Fruit fly (Drosophila melanogaster): ENCODE data around the gene Acp62F.
A peak's percentile ranks its signal among the peaks of the same experiment; 100 is the strongest.

Gene Acp62F

DNA sequence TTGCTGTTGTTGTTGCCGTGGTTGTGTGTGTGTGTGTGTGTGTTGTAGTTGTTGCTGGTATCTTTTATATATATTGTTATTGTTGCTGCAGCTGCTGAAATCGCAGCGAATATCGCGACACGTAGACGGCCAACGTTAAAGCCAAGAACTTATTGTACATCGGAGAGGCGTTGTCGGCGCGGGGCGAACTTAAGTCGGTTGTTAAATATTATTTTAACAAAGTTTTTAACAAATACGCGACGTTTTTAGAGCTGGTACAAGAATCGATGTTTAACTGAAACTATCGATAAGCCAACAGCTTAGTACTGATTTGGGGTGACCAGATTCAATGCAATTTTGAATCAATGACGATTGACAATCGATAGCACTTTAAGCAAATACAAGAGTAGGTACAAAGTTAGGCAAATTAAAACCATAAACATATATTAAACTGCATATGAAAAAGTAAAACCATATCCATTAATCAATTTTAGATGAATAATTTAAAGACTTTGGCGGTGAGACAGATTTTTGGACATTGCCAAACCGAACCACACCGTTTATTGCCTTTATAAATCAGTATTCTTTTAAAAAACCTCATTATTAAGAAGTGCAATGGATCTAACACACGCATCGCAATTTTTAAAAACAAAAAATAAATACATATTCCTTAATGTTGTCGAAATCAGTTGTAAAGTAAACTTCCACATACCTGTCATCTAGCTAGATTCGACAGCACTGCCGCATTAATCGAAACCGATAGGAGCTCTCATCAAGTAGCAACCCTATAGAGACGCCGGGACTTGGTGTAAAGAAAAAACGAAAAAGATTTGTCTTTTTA is 26.9 kb downstream of the Acp62F start, which contains the start of the genes Mrtf and Non2 (continued):
- TF ChIP-seq CG7368 (GFP tag; optimal IDR thresholded peaks at IDR 0.05) (peak; percentile 10), CG10669 (GFP tag; optimal IDR thresholded peaks at IDR 0.05) (peak; percentile 20), salr (GFP tag; optimal IDR thresholded peaks at IDR 0.05) (peak in 1 of 2 experiments; percentile 57), CG34406 (GFP tag; optimal IDR thresholded peaks at IDR 0.05) (peak; percentile 42), Eip93F (GFP tag; optimal IDR thresholded peaks at IDR 0.05) (no peak), fkh (GFP tag; optimal IDR thresholded peaks at IDR 0.05) (peak; percentile 77), Eip75B (GFP tag; optimal IDR thresholded peaks at IDR 0.05) (peak; percentile 57), CG15336 (GFP tag; IDR thresholded peaks at IDR 0.05) (no peak), dsx (GFP tag; optimal IDR thresholded peaks at IDR 0.05; ENCODE audit: poor library complexity, severe bottlenecking) (no peak), CG32006 (GFP tag; optimal IDR thresholded peaks at IDR 0.05) (peak; percentile 63), Ets96B (tag; optimal IDR thresholded peaks at IDR 0.05) (peak; percentile 28), Smox (GFP tag; optimal IDR thresholded peaks at IDR 0.05) (peak; percentile 67), CG16779 (tag; optimal IDR thresholded peaks at IDR 0.05) (no peak), CG6163 (GFP tag; IDR thresholded peaks at IDR 0.05) (peak; percentile 57; the same call in 1 of the 3 replicates), CG6276 (GFP tag; optimal IDR thresholded peaks at IDR 0.05) (no peak), Ets21C (GFP tag; optimal IDR thresholded peaks at IDR 0.05) (peak; percentile 57), CG11902 (GFP tag; optimal IDR thresholded peaks at IDR 0.05) (peak; percentile 28), topi (GFP tag; optimal IDR thresholded peaks at IDR 0.05) (peak; percentile 55), vri (GFP tag; optimal IDR thresholded peaks at IDR 0.05) (peak; percentile 45), CG11294 (GFP tag; IDR thresholded peaks at IDR 0.05) (no peak; the same call in 1 of the 2 replicates), CG8632 (GFP tag; optimal IDR thresholded peaks at IDR 0.05) (peak; percentile 3), achi (GFP tag; optimal IDR thresholded peaks at IDR 0.05) (peak; percentile 48), CG8119 (GFP tag; IDR thresholded peaks at IDR 0.05) (0 out of 3 replicates have a peak, but pooled peaks have one; percentile 33), Hr38 (GFP tag; optimal IDR thresholded peaks at IDR 0.05) (no peak), Blimp-1 (GFP tag; optimal IDR thresholded peaks at IDR 0.05) (no peak), dac (GFP tag; optimal IDR thresholded peaks at IDR 0.05) (peak; percentile 22), lz (GFP tag; optimal IDR thresholded peaks at IDR 0.05) (peak; percentile 73)

DNA sequence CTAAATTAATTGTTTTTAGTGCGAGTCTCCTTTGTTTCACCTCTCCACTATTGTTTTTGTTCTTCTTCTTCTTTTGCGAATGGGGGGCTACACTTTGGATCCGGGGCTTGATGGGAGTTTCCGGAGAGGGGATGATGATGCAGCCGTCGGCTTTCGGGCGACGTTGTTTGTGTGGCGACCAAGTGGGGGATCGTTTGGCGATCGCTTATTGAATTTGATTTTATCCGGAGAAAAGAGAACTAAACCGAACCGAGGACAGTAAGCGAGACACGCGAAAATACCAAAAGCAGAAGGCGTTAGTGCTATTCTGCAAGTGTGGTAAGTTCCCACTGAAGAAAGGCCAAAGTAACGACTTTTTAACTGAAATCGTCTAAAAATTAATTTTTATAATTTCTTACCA is 32.5 kb downstream of the Acp62F start, which contains the start of gene AhcyL1:
Gene AhcyL1, minus strand, starts transcription at position 281 of the 400 bp plus-strand sequence.
- TF ChIP-seq dsx (GFP tag; optimal IDR thresholded peaks at IDR 0.05; ENCODE audit: poor library complexity, severe bottlenecking) (peak; percentile 21), CG15336 (GFP tag; IDR thresholded peaks at IDR 0.05) (peak; percentile 19; the same call in 1 of the 2 replicates), ss (GFP tag; optimal IDR thresholded peaks at IDR 0.05) (peak; percentile 12 to 55), spab (GFP tag; optimal IDR thresholded peaks at IDR 0.05) (no peak), CG3919 (GFP tag; optimal IDR thresholded peaks at IDR 0.05) (peak; percentile 25), CG6854 (GFP tag; optimal IDR thresholded peaks at IDR 0.05) (peak; percentile 32), CG1621 (tag; optimal IDR thresholded peaks at IDR 0.05) (peak; percentile 36), CG11294 (GFP tag; IDR thresholded peaks at IDR 0.05) (no peak), svp (GFP tag) (peak; percentile 94), Sox14 (GFP tag; optimal IDR thresholded peaks at IDR 0.05) (peak; percentile 71), achi (GFP tag; optimal IDR thresholded peaks at IDR 0.05) (no peak)

DNA sequence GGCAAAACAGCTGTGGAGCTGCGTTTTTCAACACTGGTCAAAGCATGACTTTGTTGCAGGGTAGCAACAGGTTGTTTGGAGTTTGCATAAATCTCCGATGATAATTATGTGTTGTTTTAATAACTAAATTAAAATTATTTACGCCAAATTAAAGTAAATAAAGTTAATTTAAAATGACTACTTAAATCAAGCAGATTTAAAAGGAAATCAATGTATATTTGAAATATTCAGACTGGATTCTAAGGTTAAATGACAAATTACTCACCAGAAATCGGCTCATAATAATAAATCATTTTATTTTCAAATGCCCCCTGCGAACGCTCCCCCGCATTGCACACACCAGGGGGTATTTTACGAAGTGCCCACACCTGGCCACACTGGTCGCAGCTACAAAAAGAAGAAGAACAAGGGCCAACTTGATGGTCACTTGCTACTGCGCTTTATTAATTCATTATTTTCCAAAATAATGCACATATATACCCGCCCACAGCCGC is 34.5 kb downstream of the Acp62F start, which contains the start of the genes CG12093 and Atg2:
Gene CG12093, minus strand, starts transcription at position 40 of the 494 bp plus-strand sequence.
Gene Atg2, plus strand, starts transcription at position 371 of the 494 bp plus-strand sequence.
- TF ChIP-seq CG8119 (GFP tag; IDR thresholded peaks at IDR 0.05) (peak; percentile 94), spab (GFP tag; optimal IDR thresholded peaks at IDR 0.05) (no peak), dac (GFP tag; optimal IDR thresholded peaks at IDR 0.05) (peak; percentile 88), lz (GFP tag; optimal IDR thresholded peaks at IDR 0.05) (peak; percentile 95), dsx (GFP tag; optimal IDR thresholded peaks at IDR 0.05; ENCODE audit: poor library complexity, severe bottlenecking) (peak; percentile 98), Hr4 (GFP tag; optimal IDR thresholded peaks at IDR 0.05) (peak; percentile 93), Sox15 (GFP tag; optimal IDR thresholded peaks at IDR 0.05) (peak; percentile 93), CG3919 (GFP tag; optimal IDR thresholded peaks at IDR 0.05) (peak; percentile 92), achi (GFP tag; optimal IDR thresholded peaks at IDR 0.05) (peak; percentile 94), net (GFP tag; optimal IDR thresholded peaks at IDR 0.05) (peak; percentile 93), CG32006 (GFP tag; optimal IDR thresholded peaks at IDR 0.05) (peak; percentile 96), ss (GFP tag; optimal IDR thresholded peaks at IDR 0.05) (peak in 1 of 2 experiments; percentile 85), Hr38 (GFP tag; optimal IDR thresholded peaks at IDR 0.05) (peak; percentile 29), fkh (GFP tag; optimal IDR thresholded peaks at IDR 0.05) (peak; percentile 76), CG16779 (tag; optimal IDR thresholded peaks at IDR 0.05) (peak; percentile 75), CG31627 (GFP tag; optimal IDR thresholded peaks at IDR 0.05) (peak; percentile 94), Blimp-1 (GFP tag; optimal IDR thresholded peaks at IDR 0.05) (peak; percentile 75), eg (GFP tag; IDR thresholded peaks at IDR 0.05) (peak; percentile 95), CG3032 (tag; optimal IDR thresholded peaks at IDR 0.05) (peak; percentile 97), CG6276 (GFP tag; optimal IDR thresholded peaks at IDR 0.05) (no peak), acj6 (GFP tag; optimal IDR thresholded peaks at IDR 0.05) (peak; percentile 96), CG11294 (GFP tag; IDR thresholded peaks at IDR 0.05) (peak; percentile 92), Hr39 (GFP tag; optimal IDR thresholded peaks at IDR 0.05) (peak; percentile 90), CG10669 (GFP tag; optimal IDR thresholded peaks at IDR 0.05) (peak; percentile 90), salr (GFP tag; optimal IDR thresholded peaks at IDR 0.05) (peak; percentile 87 to 95)
